Worm (Caenorhabditis elegans) whole organism, young adult: ENCODE results near the gene F26D2.13.

Experiments
- C06A6.2 ChIP-seq: fragments of 200-800 bp; sonication (Bioruptor generic); conservative IDR thresholded peaks from 2 replicates; pipeline ENCODE4 v1.3.6; 2022; ENCODE audit warnings: missing genetic modification characterization, missing compliant biosample characterization
- C17E4.6 ChIP-seq: fragments of 200-800 bp; sonication (Bioruptor generic); IDR thresholded peaks from 2 replicates; pipeline ENCODE4 v1.3.6; 2022; ENCODE audit warnings: missing genetic modification reagents, missing genetic modification characterization, missing compliant biosample characterization
- F23B12.7 ChIP-seq: sonication (generic microtip); optimal IDR thresholded peaks from 2 replicates; lab custom pipeline; 2017; ENCODE audit warnings: missing genetic modification characterization, mild to moderate bottlenecking, missing compliant biosample characterization, antibody characterized with exemption, moderate library complexity; ENCODE audit not compliant: insufficient read depth
- F33H1.4 ChIP-seq: fragments of 200-800 bp; sonication (Bioruptor generic); IDR thresholded peaks from 2 replicates; pipeline ENCODE4 v1.3.6; 2022; ENCODE audit warnings: missing genetic modification reagents, missing genetic modification characterization, missing compliant biosample characterization
- F39B2.1 ChIP-seq: fragments of 200-800 bp; sonication (Bioruptor generic); IDR thresholded peaks from 2 replicates; pipeline ENCODE4 v1.3.6; 2022; ENCODE audit warnings: missing genetic modification reagents, missing genetic modification characterization, missing compliant biosample characterization
- K11D2.4 ChIP-seq: fragments of 200-800 bp; sonication (Bioruptor generic); IDR thresholded peaks from 2 replicates; pipeline ENCODE4 v1.3.6; 2022; ENCODE audit warnings: missing genetic modification reagents, missing genetic modification characterization, missing compliant biosample characterization
- K12H6.12 ChIP-seq: fragments of 200-800 bp; sonication (Bioruptor generic); optimal IDR thresholded peaks from 2 replicates; lab custom pipeline; 2018; ENCODE audit warnings: mild to moderate bottlenecking, missing genetic modification characterization, missing compliant biosample characterization
- Y56A3A.18 ChIP-seq: fragments of 200-800 bp; sonication (Bioruptor generic); IDR thresholded peaks from 2 replicates; pipeline ENCODE4 v1.3.6; 2022; ENCODE audit warnings: missing genetic modification reagents, missing genetic modification characterization, missing compliant biosample characterization
- athp-1 ChIP-seq: sonication (generic microtip); optimal IDR thresholded peaks from 2 replicates; lab custom pipeline; 2017; ENCODE audit warnings: mild to moderate bottlenecking, missing genetic modification characterization, missing compliant biosample characterization
- attf-6 ChIP-seq: fragments of 200-800 bp; sonication (Bioruptor generic); IDR thresholded peaks from 2 replicates; pipeline ENCODE4 v1.3.6; 2022; ENCODE audit warnings: missing genetic modification reagents, missing genetic modification characterization, missing compliant biosample characterization
- cebp-1 ChIP-seq, 2 experiments: fragments of 200-800 bp in 1 of 2; sonication (Bioruptor generic) in 1 of 2; sonication (generic microtip) in 1 of 2; IDR thresholded peaks in 1 of 2; optimal IDR thresholded peaks in 1 of 2; 2 replicates each; pipeline versions ENCODE4 v1.3.6 to Lab custom; 2017 to 2022; ENCODE audit warnings: missing compliant biosample characterization in 2 of 2, missing genetic modification characterization in 2 of 2, mild to moderate bottlenecking in 1 of 2, missing genetic modification reagents in 1 of 2, moderate library complexity in 1 of 2
- ceh-91 ChIP-seq: fragments of 200-800 bp; sonication (Bioruptor generic); IDR thresholded peaks from 2 replicates; pipeline ENCODE4 v1.3.6; 2022; ENCODE audit warnings: missing genetic modification reagents, missing genetic modification characterization, missing compliant biosample characterization
- dox-1 ChIP-seq: fragments of 200-800 bp; sonication (Bioruptor generic); IDR thresholded peaks from 2 replicates; pipeline ENCODE4 v1.3.6; 2022; ENCODE audit warnings: missing genetic modification reagents, missing genetic modification characterization, missing compliant biosample characterization
- hlh-12 ChIP-seq: sonication (generic microtip); optimal IDR thresholded peaks from 2 replicates; lab custom pipeline; 2016; ENCODE audit warnings: missing genetic modification characterization, missing compliant biosample characterization
- lin-35 ChIP-seq, 3 experiments: fragments of 150-350 bp in 2 of 3; sonication (generic microtip) in 1 of 3; optimal IDR thresholded peaks; 2 replicates each; lab custom pipeline; 2014 to 2018; ENCODE audit warnings: missing biosample characterization in 3 of 3, missing genetic modification characterization in 3 of 3, missing genetic modification reagents in 3 of 3
- madf-3 ChIP-seq: fragments of 200-800 bp; sonication (Bioruptor generic); IDR thresholded peaks from 2 replicates; pipeline ENCODE4 v1.3.6; 2022; ENCODE audit warnings: missing genetic modification reagents, missing genetic modification characterization, missing compliant biosample characterization
- madf-8 ChIP-seq: fragments of 200-800 bp; sonication (Bioruptor generic); conservative IDR thresholded peaks from 2 replicates; pipeline ENCODE4 v1.3.6; 2022; ENCODE audit warnings: missing genetic modification reagents, missing genetic modification characterization, missing compliant biosample characterization
- mel-28 ChIP-seq: sonication (generic microtip); optimal IDR thresholded peaks from 2 replicates; lab custom pipeline; 2016; ENCODE audit warnings: borderline replicate concordance, mild to moderate bottlenecking, missing genetic modification characterization, missing compliant biosample characterization
- nfya-1 ChIP-seq: sonication (generic microtip); optimal IDR thresholded peaks from 2 replicates; lab custom pipeline; 2017; ENCODE audit warnings: antibody characterized with exemption, missing compliant biosample characterization, missing genetic modification characterization, borderline replicate concordance; ENCODE audit not compliant: insufficient read depth
- nhr-27 ChIP-seq: fragments of 200-800 bp; sonication (Bioruptor generic); optimal IDR thresholded peaks from 2 replicates; lab custom pipeline; 2018; ENCODE audit warnings: mild to moderate bottlenecking, missing genetic modification characterization, moderate library complexity, missing compliant biosample characterization
- nhr-80 ChIP-seq: sonication (generic microtip); optimal IDR thresholded peaks from 2 replicates; lab custom pipeline; 2016; ENCODE audit warnings: missing genetic modification characterization, missing compliant biosample characterization
- nhr-90 ChIP-seq: sonication (generic microtip); optimal IDR thresholded peaks from 2 replicates; lab custom pipeline; 2016; ENCODE audit warnings: missing genotype, mild to moderate bottlenecking, missing genetic modification characterization, missing compliant biosample characterization
- rcor-1 ChIP-seq: fragments of 200-800 bp; sonication (Bioruptor generic); IDR thresholded peaks from 2 replicates; pipeline ENCODE4 v1.3.6; 2022; ENCODE audit warnings: missing genetic modification reagents, missing genetic modification characterization, missing compliant biosample characterization
- sdz-38 ChIP-seq: sonication (generic microtip); optimal IDR thresholded peaks from 2 replicates; lab custom pipeline; 2016; ENCODE audit warnings: missing genotype, missing genetic modification characterization, missing compliant biosample characterization
- snpc-3.4 ChIP-seq: sonication (generic microtip); optimal IDR thresholded peaks from 2 replicates; lab custom pipeline; 2017; ENCODE audit warnings: missing genetic modification characterization, mild to moderate bottlenecking, missing compliant biosample characterization, antibody characterized with exemption, moderate library complexity, missing genotype, missing genetic modification reagents
- somi-1 ChIP-seq: fragments of 200-800 bp; sonication (Bioruptor generic); optimal IDR thresholded peaks from 2 replicates; lab custom pipeline; 2018; ENCODE audit warnings: mild to moderate bottlenecking, missing genetic modification characterization, missing compliant biosample characterization
- sptf-2 ChIP-seq: fragments of 200-800 bp; sonication (Bioruptor generic); optimal IDR thresholded peaks from 2 replicates; lab custom pipeline; 2018; ENCODE audit warnings: mild to moderate bottlenecking, missing genetic modification characterization, missing compliant biosample characterization
- tbx-9 ChIP-seq: sonication (generic microtip); optimal IDR thresholded peaks from 2 replicates; lab custom pipeline; 2016; ENCODE audit warnings: borderline replicate concordance, missing genetic modification characterization, inconsistent platforms, missing compliant biosample characterization
- unc-130 ChIP-seq: sonication (generic microtip); optimal IDR thresholded peaks from 2 replicates; lab custom pipeline; 2016; ENCODE audit warnings: missing genetic modification reagents, missing genetic modification characterization, missing compliant biosample characterization
- ztf-18 ChIP-seq: sonication (generic microtip); optimal IDR thresholded peaks from 2 replicates; lab custom pipeline; 2016; ENCODE audit warnings: missing genotype, mild to moderate bottlenecking, missing genetic modification characterization, missing compliant biosample characterization
- ztf-26 ChIP-seq: sonication (generic microtip); optimal IDR thresholded peaks from 2 replicates; lab custom pipeline; 2017; ENCODE audit warnings: missing genetic modification characterization, missing compliant biosample characterization
- ztf-3 ChIP-seq: fragments of 200-800 bp; sonication (Bioruptor generic); optimal IDR thresholded peaks from 2 replicates; lab custom pipeline; 2018; ENCODE audit warnings: mild to moderate bottlenecking, missing genetic modification characterization, missing compliant biosample characterization
- ztf-6 ChIP-seq: fragments of 200-800 bp; sonication (Bioruptor generic); IDR thresholded peaks from 2 replicates; pipeline ENCODE4 v1.3.6; 2022; ENCODE audit warnings: missing genetic modification reagents, missing genetic modification characterization, missing compliant biosample characterization

The F26D2.13 gene

DNA sequence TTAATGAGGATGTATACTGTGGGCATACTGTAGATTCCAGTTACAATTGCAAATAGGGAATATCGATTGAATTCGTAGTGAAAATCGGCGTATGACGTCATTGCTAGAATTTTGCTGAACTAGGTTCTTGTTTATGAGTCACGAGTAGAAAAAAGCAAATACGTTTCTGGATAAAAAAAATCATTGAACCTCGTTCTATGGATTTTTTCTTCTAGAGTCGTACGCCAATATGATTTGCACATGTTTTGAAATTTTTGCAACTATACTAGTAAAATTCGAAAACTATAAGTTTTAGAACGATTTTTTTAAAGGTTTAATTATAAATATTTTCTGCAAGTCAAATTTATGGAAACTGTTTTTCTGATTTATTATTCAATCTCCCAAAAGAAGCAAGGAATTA lies 32.4 kb upstream of the F26D2.13 start, which contains the start of gene sru-44:
sru-44 (minus strand) TSS at position 101 of the 400 bp plus-strand sequence.
- TF ChIP-seq ztf-26 (tag; lab: Kevin White, UChicago), result no peak
- TF ChIP-seq F39B2.1 (GFP tag; lab: Robert Waterston, UW), result no peak
- TF ChIP-seq Y56A3A.18 (GFP tag; lab: Robert Waterston, UW), result no peak
- no peak for TF ChIP-seq nhr-80
- no peak for TF ChIP-seq somi-1
- TF ChIP-seq sptf-2, result no peak
- TF ChIP-seq nfya-1 (tag; lab: Kevin White, UChicago), result no peak

DNA sequence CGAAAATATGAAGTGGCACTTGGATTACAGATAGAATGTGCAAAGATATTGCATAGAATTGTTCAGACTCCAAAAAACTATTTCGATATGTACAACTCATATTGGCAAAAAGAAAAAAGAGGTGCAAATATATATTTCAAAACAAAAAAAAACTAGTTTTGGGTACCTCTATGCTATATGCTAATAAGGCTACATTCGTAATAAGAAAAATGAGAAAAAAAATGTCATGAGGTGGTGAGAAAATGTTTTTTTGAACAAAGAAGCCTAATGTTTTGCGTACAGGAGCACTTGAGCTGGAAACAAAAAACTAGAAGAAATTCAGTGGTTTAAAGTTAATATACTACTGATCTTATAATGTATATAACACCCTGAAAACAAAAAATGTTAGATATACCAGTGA lies 25.5 kb upstream of the F26D2.13 start, which contains the start of gene srh-142:
srh-142 (minus strand) TSS at position 101 of the 400 bp plus-strand sequence.
- no peak for TF ChIP-seq hlh-12
- no peak for TF ChIP-seq C17E4.6
- no peak for TF ChIP-seq nhr-90 (tag; lab: Kevin White, UChicago)
- TF ChIP-seq ztf-6, result no peak
- no peak for TF ChIP-seq ztf-18 (tag; lab: Kevin White, UChicago)
- TF ChIP-seq tbx-9 (tag; lab: Kevin White, UChicago), result no peak
- no peak for TF ChIP-seq F23B12.7 (tag; lab: Kevin White, UChicago)

ce11 chrV:16459377-16459776 lies 24.0 kb upstream of the F26D2.13 start:
- no peak for TF ChIP-seq cebp-1 (GFP tag; IDR thresholded peaks at IDR 0.05; lab: Robert Waterston, UW)
- no peak for TF ChIP-seq cebp-1 (tag; optimal IDR thresholded peaks at IDR 0.05; lab: Kevin White, UChicago)
- TF ChIP-seq unc-130, result no peak
- TF ChIP-seq ztf-3 (GFP tag; lab: Kevin White, UChicago), result no peak
- no peak for TF ChIP-seq rcor-1 (GFP tag; lab: Robert Waterston, UW)
- TF ChIP-seq F39B2.1 (GFP tag; lab: Robert Waterston, UW), result no peak
- TF ChIP-seq ceh-91 (GFP tag; lab: Robert Waterston, UW), result no peak
- no peak for TF ChIP-seq dox-1
- no peak for TF ChIP-seq C06A6.2
- TF ChIP-seq madf-8 (GFP tag; lab: Robert Waterston, UW), result no peak
- no peak for TF ChIP-seq F33H1.4 (GFP tag; lab: Robert Waterston, UW)
- TF ChIP-seq lin-35 (GFP tag; optimal IDR thresholded peaks at IDR 0.05; lab: Kevin White, UChicago), result no peak
- TF ChIP-seq, all 124 proteins: peak for 0

DNA sequence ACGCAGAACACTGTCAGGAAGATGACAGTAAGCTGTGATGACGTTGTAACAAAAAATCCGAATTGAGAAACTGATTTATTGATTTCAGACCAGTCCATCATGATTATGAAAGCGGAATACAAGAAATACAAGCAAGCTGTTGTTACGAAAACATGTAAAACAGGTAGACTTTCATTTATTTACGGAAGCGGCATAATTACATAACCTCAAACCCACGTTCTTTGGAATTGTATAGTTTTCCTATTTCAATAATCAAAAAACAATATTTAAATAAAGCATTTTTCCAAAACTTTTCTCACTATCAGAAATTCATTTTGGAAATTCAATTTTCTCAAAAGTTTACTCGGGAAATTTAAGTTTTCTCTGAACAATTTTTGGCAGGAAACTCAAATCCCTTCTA lies 23.3 kb upstream of the F26D2.13 start, which contains the start of gene str-15:
str-15 (minus strand) TSS at position 101 of the 400 bp plus-strand sequence.
- no peak for TF ChIP-seq ztf-6
- TF ChIP-seq athp-1 (tag; lab: Kevin White, UChicago), result no peak
- TF ChIP-seq cebp-1 (GFP tag; IDR thresholded peaks at IDR 0.05; lab: Robert Waterston, UW), result no peak
- TF ChIP-seq cebp-1 (tag; optimal IDR thresholded peaks at IDR 0.05; lab: Kevin White, UChicago), result no peak
- TF ChIP-seq somi-1, result no peak
- no peak for TF ChIP-seq nhr-27 (tag; lab: Kevin White, UChicago)
- TF ChIP-seq sdz-38 (tag; lab: Kevin White, UChicago), result no peak
- no peak for TF ChIP-seq K11D2.4
- TF ChIP-seq madf-3, result no peak
- no peak for TF ChIP-seq dox-1
- TF ChIP-seq K12H6.12 (tag; lab: Kevin White, UChicago), result no peak
- no peak for TF ChIP-seq attf-6 (GFP tag; lab: Robert Waterston, UW)

ce11 chrV:16455065-16455464 lies 19.7 kb upstream of the F26D2.13 start, which contains the start of gene str-14:
str-14 (minus strand) TSS chrV:16455165.
- TF ChIP-seq snpc-3.4 (tag; lab: Kevin White, UChicago) (no peak), dox-1 (no peak), mel-28 (tag; lab: Kevin White, UChicago) (no peak)
